Fruit fly (Drosophila melanogaster) whole organism, embryonic: ENCODE measurements around the gene HP5.

Source experiments
- Awh ChIP-seq: fragments of 200-800 bp; sonication (Bioruptor generic); IDR thresholded peaks from 2 replicates; pipeline ENCODE4, ENCODE4 v1.3.6; 2022; ENCODE audit warnings: missing biosample characterization, missing genetic modification characterization
- B-H1 ChIP-seq: fragments of 200-800 bp; sonication (Bioruptor generic); IDR thresholded peaks from 3 replicates; pipeline ENCODE4 v1.3.6; 2022; ENCODE audit warnings: missing biosample characterization, missing genetic modification characterization
- CG10543 ChIP-seq: fragments of 200-800 bp; sonication (Bioruptor generic); optimal IDR thresholded peaks from 3 replicates; lab custom pipeline; 2017; ENCODE audit warnings: missing biosample characterization, mild to moderate bottlenecking, missing genetic modification characterization, moderate library complexity
- CG10654 ChIP-seq: fragments of 200-800 bp; sonication (Bioruptor generic); optimal IDR thresholded peaks from 2 replicates; lab custom pipeline; 2016; ENCODE audit warnings: missing biosample characterization, missing genetic modification characterization
- CG11560 ChIP-seq: fragments of 200-800 bp; sonication (Bioruptor generic); IDR thresholded peaks from 3 replicates; pipeline ENCODE4 v1.3.6; 2022; ENCODE audit warnings: missing biosample characterization, missing genetic modification characterization
- CG13775 ChIP-seq: fragments of 200-800 bp; sonication (Bioruptor generic); optimal IDR thresholded peaks from 3 replicates; lab custom pipeline; 2017; ENCODE audit warnings: missing biosample characterization, mild to moderate bottlenecking, missing genetic modification characterization
- CG14965 ChIP-seq: fragments of 200-800 bp; sonication (Bioruptor generic); optimal IDR thresholded peaks from 2 replicates; lab custom pipeline; 2016; ENCODE audit warnings: missing biosample characterization, missing genetic modification characterization, borderline replicate concordance
- CG1603 ChIP-seq: fragments of 200-800 bp; sonication (Bioruptor generic); optimal IDR thresholded peaks from 2 replicates; lab custom pipeline; 2019; ENCODE audit warnings: missing biosample characterization, mild to moderate bottlenecking, missing genetic modification characterization, moderate library complexity
- CG2120 ChIP-seq: fragments of 200-800 bp; sonication (Bioruptor generic); optimal IDR thresholded peaks from 3 replicates; lab custom pipeline; 2016; ENCODE audit warnings: missing biosample characterization, missing genetic modification characterization
- CG2678 ChIP-seq: fragments of 200-800 bp; sonication (Bioruptor generic); optimal IDR thresholded peaks from 3 replicates; lab custom pipeline; 2019; ENCODE audit warnings: missing biosample characterization, mild to moderate bottlenecking, missing genetic modification characterization, moderate library complexity
- CG2875 ChIP-seq: fragments of 200-800 bp; sonication (Bioruptor generic); optimal IDR thresholded peaks from 2 replicates; lab custom pipeline; 2017; ENCODE audit warnings: missing biosample characterization, mild to moderate bottlenecking, missing genetic modification characterization, missing genetic modification reagents
- CG32532 ChIP-seq: fragments of 200-800 bp; sonication (Bioruptor generic); IDR thresholded peaks from 2 replicates; pipeline ENCODE4 v1.3.6; 2022; ENCODE audit warnings: missing biosample characterization, missing genetic modification characterization
- CG32772 ChIP-seq: fragments of 200-800 bp; sonication (Bioruptor generic); IDR thresholded peaks from 2 replicates; pipeline ENCODE4 v1.3.6; 2022; ENCODE audit warnings: missing biosample characterization, missing genetic modification characterization
- CG34224 ChIP-seq: fragments of 200-800 bp; sonication (Bioruptor generic); IDR thresholded peaks from 3 replicates; pipeline ENCODE4 v1.3.6; 2022; ENCODE audit warnings: missing biosample characterization, missing genetic modification characterization; ENCODE audit not compliant: partially characterized antibody
- CG34422 ChIP-seq: fragments of 200-800 bp; sonication (Bioruptor generic); IDR thresholded peaks from 3 replicates; pipeline ENCODE4 v1.3.6; 2022; ENCODE audit warnings: missing biosample characterization, missing genetic modification characterization
- CG3995 ChIP-seq: fragments of 200-800 bp; sonication (Bioruptor generic); optimal IDR thresholded peaks from 3 replicates; lab custom pipeline; 2016; ENCODE audit warnings: missing biosample characterization, missing genetic modification characterization
- CG42726 ChIP-seq: fragments of 200-800 bp; sonication (Bioruptor generic); IDR thresholded peaks from 2 replicates; pipeline ENCODE4 v1.3.6; 2022; ENCODE audit warnings: missing biosample characterization, missing genetic modification characterization; ENCODE audit not compliant: partially characterized antibody
- CG4328 ChIP-seq: fragments of 200-800 bp; sonication (Bioruptor generic); optimal IDR thresholded peaks from 3 replicates; lab custom pipeline; 2017; ENCODE audit warnings: missing biosample characterization, missing genetic modification reagents, missing genetic modification characterization
- CG6175 ChIP-seq: fragments of 200-800 bp; sonication (Bioruptor generic); IDR thresholded peaks from 3 replicates; pipeline ENCODE4 v1.3.6; 2022; ENCODE audit warnings: missing biosample characterization, missing genetic modification characterization
- CG8765 ChIP-seq: fragments of 200-800 bp; sonication (Bioruptor generic); IDR thresholded peaks from 2 replicates; pipeline ENCODE4 v1.3.6; 2022; ENCODE audit warnings: missing biosample characterization, missing genetic modification characterization
- CG9876 ChIP-seq: fragments of 200-800 bp; sonication (Bioruptor generic); optimal IDR thresholded peaks from 2 replicates; lab custom pipeline; 2016; ENCODE audit warnings: missing biosample characterization, missing genetic modification characterization
- CG9932 ChIP-seq: fragments of 200-800 bp; sonication (Bioruptor generic); IDR thresholded peaks from 2 replicates; pipeline ENCODE4 v1.3.6; 2022; ENCODE audit warnings: missing biosample characterization, missing genetic modification characterization
- CHES-1-like ChIP-seq: fragments of 200-800 bp; sonication (Bioruptor generic); optimal IDR thresholded peaks from 2 replicates; lab custom pipeline; 2016; ENCODE audit warnings: missing biosample characterization, missing genetic modification characterization
- D19B ChIP-seq: fragments of 200-800 bp; sonication (Bioruptor generic); optimal IDR thresholded peaks from 2 replicates; lab custom pipeline; 2017; ENCODE audit warnings: missing biosample characterization, mild to moderate bottlenecking, missing genetic modification characterization
- Dbx ChIP-seq: fragments of 200-800 bp; sonication (Bioruptor generic); IDR thresholded peaks from 3 replicates; pipeline ENCODE4 v1.3.6; 2022; ENCODE audit warnings: missing biosample characterization, missing genetic modification characterization
- Dek ChIP-seq: fragments of 200-800 bp; sonication (Bioruptor generic); optimal IDR thresholded peaks from 3 replicates; lab custom pipeline; 2019; ENCODE audit warnings: missing biosample characterization, mild to moderate bottlenecking, missing genetic modification characterization, moderate library complexity
- E2f1 ChIP-seq: fragments of 200-800 bp; sonication (Bioruptor generic); IDR thresholded peaks from 2 replicates; pipeline ENCODE4 v1.3.6; 2022; ENCODE audit warnings: missing biosample characterization, missing genetic modification characterization
- Ets65A ChIP-seq: fragments of 200-800 bp; sonication (Bioruptor generic); peaks from one replicate; lab custom pipeline; 2016; ENCODE audit warnings: missing biosample characterization, missing genetic modification characterization
- Hand ChIP-seq: fragments of 200-800 bp; sonication (Bioruptor generic); optimal IDR thresholded peaks from 2 replicates; lab custom pipeline; 2017; ENCODE audit warnings: mild to moderate bottlenecking, missing biosample characterization, missing genetic modification reagents, missing genetic modification characterization
- Hmr ChIP-seq: fragments of 200-800 bp; sonication (Bioruptor generic); optimal IDR thresholded peaks from 3 replicates; lab custom pipeline; 2017; ENCODE audit warnings: mild to moderate bottlenecking, missing biosample characterization, missing genetic modification reagents, missing genetic modification characterization
- MBD-R2 ChIP-seq: fragments of 200-800 bp; sonication (Bioruptor generic); IDR thresholded peaks from 2 replicates; pipeline ENCODE4 v1.3.6; 2022; ENCODE audit warnings: missing biosample characterization, missing genetic modification characterization
- Med ChIP-seq: fragments of 200-800 bp; sonication (Bioruptor generic); peaks from one replicate; lab custom pipeline; 2016; ENCODE audit warnings: missing biosample characterization, missing genetic modification characterization, mild to moderate bottlenecking, inconsistent platforms, moderate library complexity
- Mes4 ChIP-seq: fragments of 200-800 bp; sonication (Bioruptor generic); optimal IDR thresholded peaks from 2 replicates; lab custom pipeline; 2016; ENCODE audit warnings: missing biosample characterization, missing genetic modification characterization
- Mrtf ChIP-seq: fragments of 200-800 bp; sonication (Bioruptor generic); IDR thresholded peaks from 3 replicates; pipeline ENCODE4 v1.3.6; 2022; ENCODE audit warnings: missing biosample characterization, missing genetic modification characterization
- NC2β ChIP-seq: fragments of 200-800 bp; sonication (Bioruptor generic); optimal IDR thresholded peaks from 2 replicates; lab custom pipeline; 2016; ENCODE audit warnings: missing biosample characterization, missing genetic modification characterization
- Oli ChIP-seq: fragments of 200-800 bp; sonication (Bioruptor generic); optimal IDR thresholded peaks from 2 replicates; lab custom pipeline; 2018; ENCODE audit warnings: missing biosample characterization, mild to moderate bottlenecking, missing genetic modification characterization, moderate library complexity
- Sin3A ChIP-seq: fragments of >200 bp; optimal IDR thresholded peaks from 2 replicates; lab custom pipeline; 2018
- bab2 ChIP-seq: fragments of 200-800 bp; sonication (Bioruptor generic); optimal IDR thresholded peaks from 2 replicates; lab custom pipeline; 2016; ENCODE audit warnings: missing biosample characterization, missing genetic modification characterization
- bowl ChIP-seq: fragments of 200-800 bp; sonication (Bioruptor generic); IDR thresholded peaks from 2 replicates; pipeline ENCODE4 v1.3.6; 2022; ENCODE audit warnings: missing biosample characterization, missing genetic modification characterization
- dm ChIP-seq: fragments of 200-800 bp; sonication (Bioruptor generic); optimal IDR thresholded peaks from 3 replicates; lab custom pipeline; 2016; ENCODE audit warnings: missing biosample characterization, missing genetic modification characterization
- dmrt11E ChIP-seq: fragments of 200-800 bp; sonication (Bioruptor generic); optimal IDR thresholded peaks from 3 replicates; lab custom pipeline; 2018; ENCODE audit warnings: missing biosample characterization, mild to moderate bottlenecking, missing genetic modification characterization, moderate library complexity
- ems ChIP-seq: fragments of 200-800 bp; sonication (Bioruptor generic); optimal IDR thresholded peaks from 3 replicates; lab custom pipeline; 2016; ENCODE audit warnings: missing biosample characterization, missing genetic modification characterization
- gsb ChIP-seq: fragments of 200-800 bp; sonication (Bioruptor generic); IDR thresholded peaks from 2 replicates; pipeline ENCODE4 v1.3.6; 2022; ENCODE audit warnings: missing biosample characterization, missing genetic modification characterization
- ham ChIP-seq: fragments of 200-800 bp; sonication (Bioruptor generic); IDR thresholded peaks from 2 replicates; pipeline ENCODE4 v1.3.6; 2022; ENCODE audit warnings: missing biosample characterization, missing genetic modification characterization
- hkb ChIP-seq, 2 experiments: fragments of 200-800 bp in 1 of 2; fragments of >200 bp in 1 of 2; sonication (Bioruptor generic) in 1 of 2; IDR thresholded peaks in 1 of 2; optimal IDR thresholded peaks in 1 of 2; 2 replicates each; pipeline versions ENCODE4 v1.3.6 to Lab custom; 2017 to 2022; ENCODE audit warnings: missing biosample characterization in 1 of 2, missing genetic modification characterization in 1 of 2
- inv ChIP-seq: fragments of 200-800 bp; sonication (Bioruptor generic); IDR thresholded peaks from 2 replicates; pipeline ENCODE4 v1.3.6; 2022; ENCODE audit warnings: missing biosample characterization, missing genetic modification characterization; ENCODE audit not compliant: partially characterized antibody
- mam ChIP-seq: fragments of 200-800 bp; sonication (Bioruptor generic); optimal IDR thresholded peaks from 3 replicates; lab custom pipeline; 2016; ENCODE audit warnings: missing biosample characterization, missing genetic modification characterization
- org-1 ChIP-seq: fragments of 200-800 bp; sonication (Bioruptor generic); optimal IDR thresholded peaks from 2 replicates; lab custom pipeline; 2017; ENCODE audit warnings: missing biosample characterization, missing genetic modification characterization
- sens ChIP-seq: fragments of 200-800 bp; sonication (Bioruptor generic); peaks from one replicate; lab custom pipeline; 2016; ENCODE audit warnings: missing biosample characterization, missing genetic modification characterization
- so ChIP-seq: fragments of 200-800 bp; sonication (Bioruptor generic); IDR thresholded peaks from 3 replicates; pipeline ENCODE4 v1.3.6; 2022; ENCODE audit warnings: missing biosample characterization, missing genetic modification characterization
- sr ChIP-seq: fragments of 200-800 bp; sonication (Bioruptor generic); IDR thresholded peaks from 3 replicates; pipeline ENCODE4 v1.3.6; 2022; ENCODE audit warnings: missing biosample characterization, missing genetic modification characterization
- tio ChIP-seq: fragments of 200-800 bp; sonication (Bioruptor generic); optimal IDR thresholded peaks from 2 replicates; lab custom pipeline; 2017; ENCODE audit warnings: missing biosample characterization, missing genetic modification characterization, inconsistent platforms
- yki ChIP-seq: fragments of >200 bp; optimal IDR thresholded peaks from 3 replicates; lab custom pipeline; 2018

Gene HP5

dm6 chrX:11464047-11464446 is 9.5 kb downstream of the HP5 start (continued):
- no peak for TF ChIP-seq Dek (tag; lab: Kevin White, UChicago)
- peak; percentile 23; the same call in 1 of the 3 replicates for TF ChIP-seq so (GFP tag; lab: Robert Waterston, UW)
- TF ChIP-seq ems (GFP tag; lab: Kevin White, UChicago): no peak
- TF ChIP-seq CHES-1-like (GFP tag; lab: Kevin White, UChicago): no peak
- TF ChIP-seq CG4328: no peak
- no peak for TF ChIP-seq bowl (GFP tag; lab: Robert Waterston, UW)
- no peak for TF ChIP-seq CG10543
- no peak for TF ChIP-seq CG8765 (GFP tag; lab: Robert Waterston, UW)
- no peak for TF ChIP-seq inv (GFP tag; lab: Robert Waterston, UW)
- no peak for TF ChIP-seq dmrt11E (tag; lab: Kevin White, UChicago)
- no peak for TF ChIP-seq tio
- TF ChIP-seq CG10654 (GFP tag; lab: Kevin White, UChicago): no peak
- TF ChIP-seq Dbx (GFP tag; lab: Robert Waterston, UW): no peak
- no peak for TF ChIP-seq MBD-R2
- no peak for TF ChIP-seq E2f1
- TF ChIP-seq gsb (GFP tag; lab: Robert Waterston, UW): no peak
- no peak for TF ChIP-seq CG42726 (GFP tag; lab: Robert Waterston, UW)
- TF ChIP-seq bab2 (GFP tag; lab: Kevin White, UChicago): no peak
- TF ChIP-seq Hand (GFP tag; lab: Kevin White, UChicago): no peak
- TF ChIP-seq yki: no peak
- no peak for TF ChIP-seq CG2120 (GFP tag; lab: Kevin White, UChicago)
- TF ChIP-seq CG34224 (GFP tag; lab: Robert Waterston, UW): no peak
- no peak for TF ChIP-seq CG9876 (GFP tag; lab: Kevin White, UChicago)
- TF ChIP-seq CG2875: no peak
- TF ChIP-seq CG34422: no peak
- peak; percentile 67; the same call in 2 of the 3 replicates for TF ChIP-seq sr

- TF ChIP-seq Mrtf (GFP tag; lab: Robert Waterston, UW) (no peak; the same call in 2 of the 3 replicates), CG13775 (no peak), CG9932 (GFP tag; lab: Robert Waterston, UW) (peak; percentile 30; the same call in 1 of the 2 replicates), CG3995 (GFP tag; lab: Kevin White, UChicago) (no peak), CG1603 (peak; percentile 32), so (GFP tag; lab: Robert Waterston, UW) (0 out of 3 replicates have a peak, but pooled peaks have one; percentile 44), CG2678 (tag; lab: Kevin White, UChicago) (peak; percentile 14), org-1 (GFP tag; lab: Kevin White, UChicago) (no peak), CG32532 (GFP tag; lab: Robert Waterston, UW) (0 out of 2 replicates have a peak, but pooled peaks have one; percentile 44), Awh (GFP tag; lab: Robert Waterston, UW) (0 out of 2 replicates have a peak, but pooled peaks have one; percentile 12), sens (GFP tag; lab: Kevin White, UChicago) (peak; percentile 32), dm (GFP tag; lab: Kevin White, UChicago) (no peak), CG14965 (GFP tag; lab: Kevin White, UChicago) (no peak), NC2β (GFP tag; lab: Kevin White, UChicago) (no peak), Oli (tag; lab: Kevin White, UChicago) (peak; percentile 15), hkb (optimal IDR thresholded peaks at IDR 0.05; lab: Kevin White, UChicago) (no peak), hkb (GFP tag; IDR thresholded peaks at IDR 0.05; lab: Robert Waterston, UW) (0 out of 2 replicates have a peak, but pooled peaks have one; percentile 18), Mes4 (GFP tag; lab: Kevin White, UChicago) (no peak), D19B (peak; percentile 51), Sin3A (lab: Kevin White, UChicago) (no peak), ham (no peak), Med (GFP tag; lab: Kevin White, UChicago) (peak; percentile 81), CG6175 (0 out of 3 replicates have a peak, but pooled peaks have one; percentile 28), Ets65A (peak; percentile 87), B-H1 (peak; percentile 13; the same call in 1 of the 3 replicates), Hmr (GFP tag; lab: Kevin White, UChicago) (peak; percentile 2), CG32772 (0 out of 2 replicates have a peak, but pooled peaks have one; percentile 23), mam (peak; percentile 22), CG11560 (tag; lab: Robert Waterston, UW) (no peak)
Observed at dm6 chrX:11466757-11467156, 12.2 kb downstream of the HP5 start.
